Worm (Caenorhabditis elegans) whole organism, L3 larva: ENCODE measurements around the gene D2096.11.

Experiments
- ama-1 ChIP-seq: fragments of 150-350 bp; optimal IDR thresholded peaks from 2 replicates; lab custom pipeline; 2018
- lsy-12 ChIP-seq: sonication (generic microtip); optimal IDR thresholded peaks from 2 replicates; lab custom pipeline; 2016; ENCODE audit warnings: mild to moderate bottlenecking, missing genetic modification characterization, missing compliant biosample characterization
- nhr-23 ChIP-seq: fragments of 150-350 bp; optimal IDR thresholded peaks from 2 replicates; lab custom pipeline; 2014; ENCODE audit warnings: missing biosample characterization, missing genetic modification reagents, missing genetic modification characterization
- nhr-77 ChIP-seq: fragments of 150-350 bp; optimal IDR thresholded peaks from 2 replicates; lab custom pipeline; 2014; ENCODE audit warnings: missing biosample characterization, missing genetic modification characterization
- snpc-4 ChIP-seq: fragments of 150-350 bp; optimal IDR thresholded peaks from 2 replicates; lab custom pipeline; 2014; ENCODE audit warnings: missing biosample characterization, missing genetic modification characterization
- ztf-4 ChIP-seq: fragments of 150-350 bp; optimal IDR thresholded peaks from 2 replicates; lab custom pipeline; 2014; ENCODE audit warnings: missing biosample characterization, missing genetic modification characterization

- TF ChIP-seq ama-1 (lab: Kevin White, UChicago): peak; percentile 99
- peak; percentile 78 for TF ChIP-seq snpc-4 (tag; lab: Kevin White, UChicago)
- peak; percentile 78 for TF ChIP-seq nhr-23 (tag; lab: Kevin White, UChicago)
- TF ChIP-seq ztf-4 (tag; lab: Kevin White, UChicago): peak; percentile 16
- TF ChIP-seq nhr-77 (tag; lab: Kevin White, UChicago): no peak
- peak; percentile 58 for TF ChIP-seq lsy-12 (tag; lab: Kevin White, UChicago)
Observed at ce11 chrIV:8431567-8432458, 37.8 kb upstream of the D2096.11 start.
